Fruit fly (Drosophila melanogaster): ENCODE data around the gene eIF3e.
A peak's percentile ranks its signal among the peaks of the same experiment; 100 is the strongest.

The eIF3e gene

DNA sequence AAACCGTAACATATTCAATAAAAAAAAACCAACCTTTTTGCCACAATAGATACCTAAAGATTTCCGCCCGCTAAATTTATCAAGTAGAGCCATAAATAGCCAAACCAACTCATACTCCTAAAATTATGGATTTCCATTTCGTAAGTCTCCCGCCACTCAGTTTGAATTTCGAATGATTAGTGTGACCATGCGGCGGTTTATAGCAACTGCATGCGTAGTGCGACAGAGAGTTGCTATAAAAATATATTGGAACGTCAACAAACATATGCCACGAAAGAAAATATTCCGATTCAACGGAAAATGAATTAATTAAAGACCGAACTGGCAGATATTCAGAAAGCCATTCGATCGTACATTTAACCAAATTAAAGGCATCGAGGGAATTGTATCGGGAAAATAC lies 4.0 kb downstream of the eIF3e start, which contains the start of gene CG9706 (continued):
- TF ChIP-seq H15 (GFP tag; IDR thresholded peaks at IDR 0.05): no peak
- no peak for TF ChIP-seq CG12236 (GFP tag; optimal IDR thresholded peaks at IDR 0.05)
- peak; percentile 43 for TF ChIP-seq MESR4 (GFP tag; optimal IDR thresholded peaks at IDR 0.05)
- TF ChIP-seq CG1647 (GFP tag; optimal IDR thresholded peaks at IDR 0.05): no peak
- TF ChIP-seq CG14710 (tag; optimal IDR thresholded peaks at IDR 0.05): no peak
- TF ChIP-seq CG8924 (tag; optimal IDR thresholded peaks at IDR 0.05): no peak
- no peak for TF ChIP-seq fu2 (GFP tag; optimal IDR thresholded peaks at IDR 0.05)
- no peak for TF ChIP-seq CG2875 (GFP tag; optimal IDR thresholded peaks at IDR 0.05)
- no peak for TF ChIP-seq CG15601 (tag; optimal IDR thresholded peaks at IDR 0.05)
- peak; percentile 47 for TF ChIP-seq BEAF-32 (GFP tag; optimal IDR thresholded peaks at IDR 0.05)
- peak; percentile 2 for TF ChIP-seq kay (GFP tag; optimal IDR thresholded peaks at IDR 0.05)
- TF ChIP-seq gfzf (GFP tag; optimal IDR thresholded peaks at IDR 0.05): peak; percentile 79
- no peak for TF ChIP-seq CG11560 (tag; IDR thresholded peaks at IDR 0.05)
- no peak for TF ChIP-seq CG9727 (GFP tag; optimal IDR thresholded peaks at IDR 0.05)
- peak; percentile 13 for TF ChIP-seq CG3995 (GFP tag; optimal IDR thresholded peaks at IDR 0.05)
- TF ChIP-seq E2f1 (GFP tag; IDR thresholded peaks at IDR 0.05): no peak
- peak; percentile 25 for TF ChIP-seq stwl (tag; optimal IDR thresholded peaks at IDR 0.05)
- TF ChIP-seq CG1529 (GFP tag; optimal IDR thresholded peaks at IDR 0.05): no peak

DNA sequence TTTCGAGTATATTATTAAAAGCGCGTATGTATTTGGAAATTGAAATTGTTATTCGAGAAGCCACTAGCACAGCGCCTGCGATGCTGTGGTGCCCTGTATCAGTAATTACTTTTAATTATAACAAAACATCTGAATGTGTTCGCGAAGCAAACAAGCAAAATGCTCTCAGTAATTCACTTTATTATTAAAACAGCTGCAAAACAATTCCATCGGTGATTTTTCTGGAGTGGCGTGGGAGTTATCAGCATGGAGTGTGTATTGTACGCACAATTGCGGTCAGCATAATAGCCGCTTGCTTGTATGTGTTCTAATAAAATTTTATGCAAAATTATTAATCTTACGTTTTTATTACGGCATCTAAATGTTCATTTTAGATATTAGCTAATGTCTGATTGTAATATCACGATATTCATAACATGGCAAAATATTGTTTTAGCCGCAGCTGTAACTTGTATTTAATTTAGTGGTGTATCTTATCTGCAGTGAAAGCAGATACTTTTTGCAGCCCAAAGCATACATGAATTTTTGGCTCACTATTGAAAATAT lies 4.5 kb downstream of the eIF3e start:
- TF ChIP-seq Drgx (GFP tag; IDR thresholded peaks at IDR 0.05): peak; percentile 71
- peak; percentile 65 for TF ChIP-seq CG13424 (tag; optimal IDR thresholded peaks at IDR 0.05)
- no peak for TF ChIP-seq CG18599 (GFP tag; optimal IDR thresholded peaks at IDR 0.05)
- TF ChIP-seq otp (GFP tag; IDR thresholded peaks at IDR 0.05): no peak
- peak; percentile 33 for TF ChIP-seq MTF-1 (GFP tag; optimal IDR thresholded peaks at IDR 0.05; ENCODE audit: borderline replicate concordance)
- peak; percentile 63 for TF ChIP-seq CG6654 (GFP tag; optimal IDR thresholded peaks at IDR 0.05)
- TF ChIP-seq NC2β (GFP tag; optimal IDR thresholded peaks at IDR 0.05): peak; percentile 67
- TF ChIP-seq CG7357 (GFP tag; IDR thresholded peaks at IDR 0.05): peak; percentile 70; the same call in 1 of the 3 replicates
- TF ChIP-seq Dfd (GFP tag; optimal IDR thresholded peaks at IDR 0.05): no peak
- peak; percentile 74 for TF ChIP-seq CG1529 (GFP tag; optimal IDR thresholded peaks at IDR 0.05)
- TF ChIP-seq bab2 (GFP tag; optimal IDR thresholded peaks at IDR 0.05): peak; percentile 83
- TF ChIP-seq pan (optimal IDR thresholded peaks at IDR 0.05): no peak
- TF ChIP-seq pan (GFP tag; optimal IDR thresholded peaks at IDR 0.05 in 1 of 2, IDR thresholded peaks at IDR 0.05 in 1 of 2): peak in 1 of 2 experiments; percentile 81
- peak; percentile 50 for TF ChIP-seq ssp (GFP tag; IDR thresholded peaks at IDR 0.05)
- TF ChIP-seq chm (GFP tag; IDR thresholded peaks at IDR 0.05): peak; percentile 78
- 0 out of 2 replicates have a peak, but pooled peaks have one; percentile 46 for TF ChIP-seq CG32767 (GFP tag; IDR thresholded peaks at IDR 0.05)
- peak; percentile 49 for TF ChIP-seq jumu (GFP tag; optimal IDR thresholded peaks at IDR 0.05)
- TF ChIP-seq CG32772 (GFP tag; IDR thresholded peaks at IDR 0.05): peak; percentile 69
- peak; percentile 68 for TF ChIP-seq CG14441 (GFP tag; IDR thresholded peaks at IDR 0.05)
- peak; percentile 55 for TF ChIP-seq CG1602 (GFP tag; optimal IDR thresholded peaks at IDR 0.05)
- 0 out of 2 replicates have a peak, but pooled peaks have one; percentile 18 for TF ChIP-seq CG9932 (GFP tag; IDR thresholded peaks at IDR 0.05)
- TF ChIP-seq Awh (GFP tag; IDR thresholded peaks at IDR 0.05): peak; percentile 80
- no peak for TF ChIP-seq Asciz (GFP tag; optimal IDR thresholded peaks at IDR 0.05)
- TF ChIP-seq CG12299 (tag; optimal IDR thresholded peaks at IDR 0.05): peak; percentile 68
- TF ChIP-seq Dek (tag; optimal IDR thresholded peaks at IDR 0.05): peak; percentile 54
- TF ChIP-seq CG30431 (GFP tag; optimal IDR thresholded peaks at IDR 0.05): peak; percentile 57
- TF ChIP-seq CG6854 (GFP tag; optimal IDR thresholded peaks at IDR 0.05): peak; percentile 17
- peak; percentile 74 for TF ChIP-seq lmd (GFP tag; IDR thresholded peaks at IDR 0.05)
- TF ChIP-seq CG14014 (GFP tag; IDR thresholded peaks at IDR 0.05): peak; percentile 54; the same call in 1 of the 2 replicates
- TF ChIP-seq Hmx (GFP tag; optimal IDR thresholded peaks at IDR 0.05): peak; percentile 31
- peak; percentile 21 for TF ChIP-seq CG12104 (GFP tag; optimal IDR thresholded peaks at IDR 0.05)
- peak; percentile 66 to 69 for TF ChIP-seq dpn (GFP tag; optimal IDR thresholded peaks at IDR 0.05)
- peak; percentile 74 for TF ChIP-seq Hsf (GFP tag; optimal IDR thresholded peaks at IDR 0.05)
- peak; percentile 34 for TF ChIP-seq corto (GFP tag; optimal IDR thresholded peaks at IDR 0.05)
